Worm (Caenorhabditis elegans): Measurements from ENCODE around the gene F47C12.13.
A peak's percentile ranks its signal among the peaks of the same experiment; 100 is the strongest.

F47C12.13 gene

ce11 chrIV:4032350-4032749 is 38.1 kb upstream of the F47C12.13 start:
- TF ChIP-seq ztf-11 (tag; optimal IDR thresholded peaks at IDR 0.05) (no peak), pha-4 (tag; optimal IDR thresholded peaks at IDR 0.05) (no peak), bed-3 (GFP tag; optimal IDR thresholded peaks at IDR 0.05) (no peak), elt-3 (tag; optimal IDR thresholded peaks at IDR 0.05) (no peak), flh-1 (GFP tag; optimal IDR thresholded peaks at IDR 0.05) (no peak), ces-1 (GFP tag; optimal IDR thresholded peaks at IDR 0.05) (no peak), tbx-8 (GFP tag; optimal IDR thresholded peaks at IDR 0.05) (no peak), nhr-28 (tag; optimal IDR thresholded peaks at IDR 0.05) (no peak)

ce11 chrIV:4030917-4031599 is 36.8 kb upstream of the F47C12.13 start:
- TF ChIP-seq ceh-83 (GFP tag; optimal IDR thresholded peaks at IDR 0.05) (no peak), lsy-2 (tag; optimal IDR thresholded peaks at IDR 0.05) (no peak), cnd-1 (tag; optimal IDR thresholded peaks at IDR 0.05) (no peak), lin-13 (tag; optimal IDR thresholded peaks at IDR 0.05) (no peak), flh-1 (GFP tag; optimal IDR thresholded peaks at IDR 0.05) (no peak), pha-4 (tag; optimal IDR thresholded peaks at IDR 0.05) (no peak), elt-1 (tag; optimal IDR thresholded peaks at IDR 0.05; ENCODE audit: borderline replicate concordance, insufficient read depth) (no peak), ham-2 (GFP tag; optimal IDR thresholded peaks at IDR 0.05) (no peak), hlh-1 (tag; optimal IDR thresholded peaks at IDR 0.05) (no peak), mep-1 (tag; optimal IDR thresholded peaks at IDR 0.05) (no peak), zip-8 (tag; optimal IDR thresholded peaks at IDR 0.05) (no peak), nhr-28 (tag; optimal IDR thresholded peaks at IDR 0.05) (no peak), unc-39 (tag; optimal IDR thresholded peaks at IDR 0.05) (no peak), unc-120 (tag; optimal IDR thresholded peaks at IDR 0.05; ENCODE audit: poor library complexity, severe bottlenecking) (no peak), sem-2 (GFP tag; optimal IDR thresholded peaks at IDR 0.05) (no peak), blmp-1 (tag; optimal IDR thresholded peaks at IDR 0.05) (no peak), nhr-76 (tag; optimal IDR thresholded peaks at IDR 0.05) (no peak), nhr-237 (tag; optimal IDR thresholded peaks at IDR 0.05) (no peak), sptf-1 (tag; optimal IDR thresholded peaks at IDR 0.05) (no peak)

- TF ChIP-seq unc-62 (GFP tag; optimal IDR thresholded peaks at IDR 0.05) (no peak), nhr-2 (tag; optimal IDR thresholded peaks at IDR 0.05) (no peak), lsy-2 (tag; optimal IDR thresholded peaks at IDR 0.05) (no peak), bed-3 (GFP tag; optimal IDR thresholded peaks at IDR 0.05) (no peak), sptf-1 (tag; optimal IDR thresholded peaks at IDR 0.05) (no peak), zip-8 (tag; optimal IDR thresholded peaks at IDR 0.05) (no peak), cnd-1 (tag; optimal IDR thresholded peaks at IDR 0.05) (no peak), flh-1 (GFP tag; optimal IDR thresholded peaks at IDR 0.05) (no peak), sem-2 (GFP tag; optimal IDR thresholded peaks at IDR 0.05) (no peak), drap-1 (GFP tag; optimal IDR thresholded peaks at IDR 0.05) (no peak), nhr-12 (tag; optimal IDR thresholded peaks at IDR 0.05) (no peak), lin-32 (GFP tag; optimal IDR thresholded peaks at IDR 0.05) (no peak), mls-2 (tag; optimal IDR thresholded peaks at IDR 0.05) (no peak), pha-4 (tag; optimal IDR thresholded peaks at IDR 0.05) (no peak), ceh-83 (GFP tag; optimal IDR thresholded peaks at IDR 0.05) (no peak)
Observed at ce11 chrIV:4029288-4029687, 35.1 kb upstream of the F47C12.13 start.

ce11 chrIV:4028177-4028576 is 34.0 kb upstream of the F47C12.13 start:
- TF ChIP-seq ceh-83 (GFP tag; optimal IDR thresholded peaks at IDR 0.05) (no peak), hlh-1 (tag; optimal IDR thresholded peaks at IDR 0.05) (peak; percentile 21), unc-120 (tag; optimal IDR thresholded peaks at IDR 0.05; ENCODE audit: poor library complexity, severe bottlenecking) (peak; percentile 89), cnd-1 (tag; optimal IDR thresholded peaks at IDR 0.05) (no peak), mls-2 (tag; optimal IDR thresholded peaks at IDR 0.05) (no peak), tbx-8 (GFP tag; optimal IDR thresholded peaks at IDR 0.05) (no peak), ces-1 (GFP tag; optimal IDR thresholded peaks at IDR 0.05) (no peak), drap-1 (GFP tag; optimal IDR thresholded peaks at IDR 0.05) (peak; percentile 10), pha-4 (tag; optimal IDR thresholded peaks at IDR 0.05) (peak; percentile 1), bed-3 (GFP tag; optimal IDR thresholded peaks at IDR 0.05) (no peak), unc-62 (GFP tag; optimal IDR thresholded peaks at IDR 0.05) (peak; percentile 55), ceh-39 (tag; optimal IDR thresholded peaks at IDR 0.05) (no peak)

All from whole organism, mixed stage, embryonic.